Worm (Caenorhabditis elegans) whole organism, young adult: ENCODE results near the gene spr-2.
A peak's percentile ranks its signal among the peaks of the same experiment; 100 is the strongest.

Source experiments
- B0035.1 ChIP-seq: sonication (generic microtip); optimal IDR thresholded peaks from 2 replicates; lab custom pipeline; 2016; ENCODE audit warnings: missing genetic modification characterization, mild to moderate bottlenecking, missing compliant biosample characterization, missing genotype, missing genetic modification reagents
- B0261.1 ChIP-seq: sonication (generic microtip); optimal IDR thresholded peaks from 2 replicates; lab custom pipeline; 2016; ENCODE audit warnings: mild to moderate bottlenecking, missing genetic modification characterization, moderate library complexity, missing compliant biosample characterization
- C17E4.6 ChIP-seq: fragments of 200-800 bp; sonication (Bioruptor generic); IDR thresholded peaks from 2 replicates; pipeline ENCODE4 v1.3.6; 2022; ENCODE audit warnings: missing genetic modification reagents, missing genetic modification characterization, missing compliant biosample characterization
- D2030.7 ChIP-seq: fragments of 200-800 bp; sonication (Bioruptor generic); IDR thresholded peaks from 2 replicates; pipeline ENCODE4 v1.3.6; 2022; ENCODE audit warnings: missing genetic modification reagents, missing genetic modification characterization, missing compliant biosample characterization
- F23B12.7 ChIP-seq: sonication (generic microtip); optimal IDR thresholded peaks from 2 replicates; lab custom pipeline; 2017; ENCODE audit warnings: missing genetic modification characterization, mild to moderate bottlenecking, missing compliant biosample characterization, antibody characterized with exemption, moderate library complexity; ENCODE audit not compliant: insufficient read depth
- F52B5.7 ChIP-seq: sonication (generic microtip); optimal IDR thresholded peaks from 2 replicates; lab custom pipeline; 2016; ENCODE audit warnings: mild to moderate bottlenecking, missing genetic modification characterization, missing compliant biosample characterization
- F55B11.4 ChIP-seq: sonication (generic microtip); optimal IDR thresholded peaks from 2 replicates; lab custom pipeline; 2016; ENCODE audit warnings: missing compliant biosample characterization, missing genetic modification characterization, borderline replicate concordance; ENCODE audit not compliant: insufficient read depth
- K12H6.12 ChIP-seq: fragments of 200-800 bp; sonication (Bioruptor generic); optimal IDR thresholded peaks from 2 replicates; lab custom pipeline; 2018; ENCODE audit warnings: mild to moderate bottlenecking, missing genetic modification characterization, missing compliant biosample characterization
- T26A5.8 ChIP-seq: sonication (generic microtip); optimal IDR thresholded peaks from 2 replicates; lab custom pipeline; 2016; ENCODE audit warnings: missing genetic modification characterization, missing compliant biosample characterization
- Y53F4B.3 ChIP-seq: fragments of 200-800 bp; sonication (Bioruptor generic); IDR thresholded peaks from 2 replicates; pipeline ENCODE4 v1.3.6; 2022; ENCODE audit warnings: missing genetic modification reagents, missing genetic modification characterization, missing compliant biosample characterization
- Y79H2A.3 ChIP-seq: fragments of 200-800 bp; sonication (Bioruptor generic); conservative IDR thresholded peaks from 2 replicates; pipeline ENCODE4 v1.3.6; 2022; ENCODE audit warnings: missing genetic modification reagents, missing genetic modification characterization, missing compliant biosample characterization
- ama-1 ChIP-seq, 3 experiments: fragments of 150-350 bp in 1 of 3; sonication (generic microtip) in 2 of 3; optimal IDR thresholded peaks; 2 replicates each; lab custom pipeline; 2014 to 2018; ENCODE audit warnings: missing biosample characterization in 2 of 3, missing genetic modification characterization in 2 of 3, missing genetic modification reagents in 2 of 3
- aptf-2 ChIP-seq: fragments of 200-800 bp; sonication (Bioruptor generic); conservative IDR thresholded peaks from 2 replicates; pipeline ENCODE4 v1.3.6; 2022; ENCODE audit warnings: missing genetic modification reagents, missing genetic modification characterization, missing compliant biosample characterization
- attf-5 ChIP-seq: fragments of 200-800 bp; sonication (Bioruptor generic); optimal IDR thresholded peaks from 2 replicates; lab custom pipeline; 2018; ENCODE audit warnings: mild to moderate bottlenecking, missing genetic modification characterization, missing compliant biosample characterization
- attf-6 ChIP-seq: fragments of 200-800 bp; sonication (Bioruptor generic); IDR thresholded peaks from 2 replicates; pipeline ENCODE4 v1.3.6; 2022; ENCODE audit warnings: missing genetic modification reagents, missing genetic modification characterization, missing compliant biosample characterization
- bed-2 ChIP-seq: fragments of 200-800 bp; sonication (Bioruptor generic); IDR thresholded peaks from 2 replicates; pipeline ENCODE4 v1.3.6; 2022; ENCODE audit warnings: missing genetic modification reagents, missing genetic modification characterization, missing compliant biosample characterization
- ceh-27 ChIP-seq: fragments of 200-800 bp; sonication (Bioruptor generic); optimal IDR thresholded peaks from 2 replicates; lab custom pipeline; 2018; ENCODE audit warnings: mild to moderate bottlenecking, missing genetic modification characterization, moderate library complexity, missing compliant biosample characterization
- ceh-58 ChIP-seq: fragments of 200-800 bp; sonication (Bioruptor generic); IDR thresholded peaks from 2 replicates; pipeline ENCODE4 v1.3.6; 2022; ENCODE audit warnings: missing genetic modification characterization, missing compliant biosample characterization
- chd-7 ChIP-seq: sonication (generic microtip); optimal IDR thresholded peaks from 2 replicates; lab custom pipeline; 2016; ENCODE audit warnings: mild to moderate bottlenecking, missing genetic modification characterization, moderate library complexity, missing compliant biosample characterization
- dox-1 ChIP-seq: fragments of 200-800 bp; sonication (Bioruptor generic); IDR thresholded peaks from 2 replicates; pipeline ENCODE4 v1.3.6; 2022; ENCODE audit warnings: missing genetic modification reagents, missing genetic modification characterization, missing compliant biosample characterization
- dpff-1 ChIP-seq: sonication (generic microtip); optimal IDR thresholded peaks from 2 replicates; lab custom pipeline; 2017; ENCODE audit warnings: mild to moderate bottlenecking, missing genetic modification characterization, missing compliant biosample characterization
- egrh-3 ChIP-seq: fragments of 200-800 bp; sonication (Bioruptor generic); IDR thresholded peaks from 2 replicates; pipeline ENCODE4 v1.3.6; 2022; ENCODE audit warnings: missing genetic modification reagents, missing genetic modification characterization, missing compliant biosample characterization
- ets-4 ChIP-seq: fragments of 200-800 bp; sonication (Bioruptor generic); optimal IDR thresholded peaks from 2 replicates; lab custom pipeline; 2018; ENCODE audit warnings: mild to moderate bottlenecking, missing genetic modification characterization, missing compliant biosample characterization
- gei-17 ChIP-seq: fragments of 200-800 bp; sonication (Bioruptor generic); optimal IDR thresholded peaks from 2 replicates; lab custom pipeline; 2018; ENCODE audit warnings: mild to moderate bottlenecking, missing genetic modification characterization, missing compliant biosample characterization
- let-526 ChIP-seq: fragments of 200-800 bp; sonication (Bioruptor generic); IDR thresholded peaks from 2 replicates; pipeline ENCODE4 v1.3.6; 2022; ENCODE audit warnings: missing genetic modification reagents, missing genetic modification characterization, missing compliant biosample characterization
- let-607 ChIP-seq, 2 experiments: fragments of 200-800 bp in 1 of 2; sonication (Bioruptor generic) in 1 of 2; sonication (generic microtip) in 1 of 2; optimal IDR thresholded peaks; 2 replicates each; lab custom pipeline; 2016 to 2018; ENCODE audit warnings: mild to moderate bottlenecking in 2 of 2, missing compliant biosample characterization in 2 of 2, missing genetic modification characterization in 2 of 2, moderate library complexity in 2 of 2, missing genotype in 1 of 2
- lin-35 ChIP-seq, 3 experiments: fragments of 150-350 bp in 2 of 3; sonication (generic microtip) in 1 of 3; optimal IDR thresholded peaks; 2 replicates each; lab custom pipeline; 2014 to 2018; ENCODE audit warnings: missing biosample characterization in 3 of 3, missing genetic modification characterization in 3 of 3, missing genetic modification reagents in 3 of 3
- lsl-1 ChIP-seq: fragments of 200-800 bp; sonication (Bioruptor generic); optimal IDR thresholded peaks from 2 replicates; lab custom pipeline; 2018; ENCODE audit warnings: mild to moderate bottlenecking, missing genetic modification characterization, moderate library complexity, missing compliant biosample characterization
- madf-10 ChIP-seq: sonication (generic microtip); optimal IDR thresholded peaks from 2 replicates; lab custom pipeline; 2016; ENCODE audit warnings: mild to moderate bottlenecking, missing genetic modification characterization, missing compliant biosample characterization
- madf-6 ChIP-seq: fragments of 200-800 bp; sonication (Bioruptor generic); IDR thresholded peaks from 2 replicates; pipeline ENCODE4 v1.3.6; 2022; ENCODE audit warnings: missing genetic modification reagents, missing genetic modification characterization, missing compliant biosample characterization
- madf-8 ChIP-seq: fragments of 200-800 bp; sonication (Bioruptor generic); conservative IDR thresholded peaks from 2 replicates; pipeline ENCODE4 v1.3.6; 2022; ENCODE audit warnings: missing genetic modification reagents, missing genetic modification characterization, missing compliant biosample characterization
- mcd-1 ChIP-seq: fragments of 200-800 bp; sonication (Bioruptor generic); IDR thresholded peaks from 2 replicates; pipeline ENCODE4 v1.3.6; 2022; ENCODE audit warnings: missing genetic modification reagents, missing genetic modification characterization, missing compliant biosample characterization
- mes-4 ChIP-seq: sonication (generic microtip); optimal IDR thresholded peaks from 2 replicates; lab custom pipeline; 2016; ENCODE audit warnings: missing genotype, missing genetic modification characterization, missing compliant biosample characterization
- nfya-1 ChIP-seq: sonication (generic microtip); optimal IDR thresholded peaks from 2 replicates; lab custom pipeline; 2017; ENCODE audit warnings: antibody characterized with exemption, missing compliant biosample characterization, missing genetic modification characterization, borderline replicate concordance; ENCODE audit not compliant: insufficient read depth
- nfya-2 ChIP-seq: fragments of 200-800 bp; sonication (Bioruptor generic); IDR thresholded peaks from 2 replicates; pipeline ENCODE4 v1.3.6; 2022; ENCODE audit warnings: missing genetic modification reagents, missing genetic modification characterization, missing compliant biosample characterization
- nfyb-1 ChIP-seq: fragments of 200-800 bp; sonication (Bioruptor generic); IDR thresholded peaks from 2 replicates; pipeline ENCODE4 v1.3.6; 2022; ENCODE audit warnings: missing genetic modification reagents, missing genetic modification characterization, missing compliant biosample characterization
- nhr-179 ChIP-seq: sonication (generic microtip); optimal IDR thresholded peaks from 2 replicates; lab custom pipeline; 2016; ENCODE audit warnings: mild to moderate bottlenecking, missing genetic modification characterization, missing compliant biosample characterization
- nhr-90 ChIP-seq: sonication (generic microtip); optimal IDR thresholded peaks from 2 replicates; lab custom pipeline; 2016; ENCODE audit warnings: missing genotype, mild to moderate bottlenecking, missing genetic modification characterization, missing compliant biosample characterization
- pha-4 ChIP-seq: fragments of 150-350 bp; sonication (generic microtip); optimal IDR thresholded peaks from 2 replicates; lab custom pipeline; 2014; ENCODE audit warnings: missing biosample characterization, missing genetic modification reagents, missing genetic modification characterization
- repo-1 ChIP-seq: sonication (generic microtip); optimal IDR thresholded peaks from 2 replicates; lab custom pipeline; 2017; ENCODE audit warnings: mild to moderate bottlenecking, missing genetic modification characterization, missing compliant biosample characterization
- snpc-1.3 ChIP-seq: sonication (generic microtip); optimal IDR thresholded peaks from 2 replicates; lab custom pipeline; 2017; ENCODE audit warnings: missing genetic modification characterization, mild to moderate bottlenecking, missing compliant biosample characterization, antibody characterized with exemption, moderate library complexity, missing genotype, missing genetic modification reagents; ENCODE audit not compliant: insufficient read depth
- somi-1 ChIP-seq: fragments of 200-800 bp; sonication (Bioruptor generic); optimal IDR thresholded peaks from 2 replicates; lab custom pipeline; 2018; ENCODE audit warnings: mild to moderate bottlenecking, missing genetic modification characterization, missing compliant biosample characterization
- ztf-25 ChIP-seq: fragments of 200-800 bp; sonication (Bioruptor generic); IDR thresholded peaks from 2 replicates; pipeline ENCODE4 v1.3.6; 2022; ENCODE audit warnings: missing genetic modification reagents, missing genetic modification characterization, missing compliant biosample characterization
- ztf-28 ChIP-seq: fragments of 200-800 bp; sonication (Bioruptor generic); IDR thresholded peaks from 2 replicates; pipeline ENCODE4 v1.3.6; 2022; ENCODE audit warnings: missing genetic modification reagents, missing genetic modification characterization, missing compliant biosample characterization
- ztf-6 ChIP-seq: fragments of 200-800 bp; sonication (Bioruptor generic); IDR thresholded peaks from 2 replicates; pipeline ENCODE4 v1.3.6; 2022; ENCODE audit warnings: missing genetic modification reagents, missing genetic modification characterization, missing compliant biosample characterization

The spr-2 gene

ce11 chrIV:8864672-8865071 lies 26.6 kb upstream of the spr-2 start:
- TF ChIP-seq somi-1 (GFP tag; lab: Kevin White, UChicago) = no peak
- TF ChIP-seq F55B11.4 (tag; lab: Kevin White, UChicago) = no peak
- no peak for TF ChIP-seq nfya-1
- TF ChIP-seq repo-1 = no peak
- no peak for TF ChIP-seq Y79H2A.3 (GFP tag; lab: Robert Waterston, UW)
- TF ChIP-seq ztf-6 (GFP tag; lab: Robert Waterston, UW) = no peak
- no peak for TF ChIP-seq bed-2
- TF ChIP-seq lin-35 (GFP tag; optimal IDR thresholded peaks at IDR 0.05; lab: Kevin White, UChicago) = no peak
- TF ChIP-seq aptf-2 (GFP tag; lab: Robert Waterston, UW) = no peak
- TF ChIP-seq mes-4 (tag; lab: Kevin White, UChicago) = no peak
- no peak for TF ChIP-seq C17E4.6 (GFP tag; lab: Robert Waterston, UW)
- TF ChIP-seq ama-1 (optimal IDR thresholded peaks at IDR 0.05; lab: Kevin White, UChicago) = no peak
- no peak for TF ChIP-seq ama-1 (GFP tag; optimal IDR thresholded peaks at IDR 0.05; lab: Kevin White, UChicago)
- no peak for TF ChIP-seq madf-10 (tag; lab: Kevin White, UChicago)

ce11 chrIV:8865343-8865742 lies 25.9 kb upstream of the spr-2 start, which contains the start of gene C09G9.1:
C09G9.1 (minus strand) TSS chrIV:8865485.
- TF ChIP-seq dpff-1 = no peak
- TF ChIP-seq pha-4 (tag; lab: Kevin White, UChicago) = peak; percentile 10
- TF ChIP-seq, all 124 proteins: peak for 1

- TF ChIP-seq mes-4 (tag; lab: Kevin White, UChicago) (no peak), dpff-1 (no peak), let-607 (tag; optimal IDR thresholded peaks at IDR 0.05; lab: Kevin White, UChicago) (peak; percentile 74 to 90), K12H6.12 (tag; lab: Kevin White, UChicago) (peak; percentile 45), madf-8 (GFP tag; lab: Robert Waterston, UW) (no peak), ztf-25 (GFP tag; lab: Robert Waterston, UW) (no peak), F52B5.7 (no peak), D2030.7 (GFP tag; lab: Robert Waterston, UW) (no peak), C17E4.6 (GFP tag; lab: Robert Waterston, UW) (no peak), gei-17 (GFP tag; lab: Kevin White, UChicago) (no peak), ztf-6 (GFP tag; lab: Robert Waterston, UW) (no peak), let-526 (GFP tag; lab: Robert Waterston, UW) (no peak), B0035.1 (tag; lab: Kevin White, UChicago) (no peak), ceh-58 (GFP tag; lab: Robert Waterston, UW) (no peak), nhr-90 (tag; lab: Kevin White, UChicago) (peak; percentile 62), chd-7 (tag; lab: Kevin White, UChicago) (no peak), nfyb-1 (GFP tag; lab: Robert Waterston, UW) (peak; percentile 61), mcd-1 (GFP tag; lab: Robert Waterston, UW) (0 out of 2 replicates have a peak, but pooled peaks have one; percentile 32), attf-5 (GFP tag; lab: Kevin White, UChicago) (peak; percentile 63), dox-1 (GFP tag; lab: Robert Waterston, UW) (peak; percentile 90), T26A5.8 (tag; lab: Kevin White, UChicago) (no peak), madf-6 (GFP tag; lab: Robert Waterston, UW) (peak; percentile 55; the same call in 1 of the 2 replicates), snpc-1.3 (tag; lab: Kevin White, UChicago) (peak; percentile 33), nfya-2 (GFP tag; lab: Robert Waterston, UW) (no peak), ets-4 (GFP tag; lab: Kevin White, UChicago) (peak; percentile 68), nhr-179 (tag; lab: Kevin White, UChicago) (no peak), ceh-27 (GFP tag; lab: Kevin White, UChicago) (no peak), attf-6 (GFP tag; lab: Robert Waterston, UW) (no peak), Y53F4B.3 (no peak), egrh-3 (GFP tag; lab: Robert Waterston, UW) (peak; percentile 29; the same call in 1 of the 2 replicates), lsl-1 (GFP tag; lab: Kevin White, UChicago) (no peak), B0261.1 (tag; lab: Kevin White, UChicago) (no peak), ztf-28 (no peak), F23B12.7 (tag; lab: Kevin White, UChicago) (peak; percentile 68)
Observed at ce11 chrIV:8866092-8866491, 25.2 kb upstream of the spr-2 start.
